Worm (Caenorhabditis elegans) whole organism, L4 larva: ENCODE results near the gene Y62H9A.1.

ENCODE experiments used
- F49E8.2 ChIP-seq: sonication (generic microtip); optimal IDR thresholded peaks from 2 replicates; lab custom pipeline; 2016; ENCODE audit warnings: missing compliant biosample characterization, mild to moderate bottlenecking, missing genetic modification characterization, borderline replicate concordance
- Y105C5A.15 ChIP-seq: fragments of 200-800 bp; sonication (Bioruptor generic); IDR thresholded peaks from 2 replicates; pipeline ENCODE4 v1.3.6; 2022; ENCODE audit warnings: missing genetic modification characterization, missing compliant biosample characterization
- ceh-44 ChIP-seq: fragments of 200-800 bp; sonication (Bioruptor generic); IDR thresholded peaks from 2 replicates; pipeline ENCODE4 v1.3.6; 2022; ENCODE audit warnings: missing genetic modification reagents, missing genetic modification characterization, missing compliant biosample characterization
- ctbp-1 ChIP-seq: fragments of 200-800 bp; sonication (Bioruptor generic); IDR thresholded peaks from 2 replicates; pipeline ENCODE4 v1.3.6; 2022; ENCODE audit warnings: missing genetic modification reagents, missing genetic modification characterization, missing compliant biosample characterization
- mxl-3 ChIP-seq: fragments of 200-800 bp; sonication (Bioruptor generic); optimal IDR thresholded peaks from 2 replicates; lab custom pipeline; 2018; ENCODE audit warnings: mild to moderate bottlenecking, missing genetic modification characterization, missing compliant biosample characterization
- set-16 ChIP-seq: fragments of 200-800 bp; sonication (Bioruptor generic); IDR thresholded peaks from 2 replicates; pipeline ENCODE4 v1.3.6; 2022; ENCODE audit warnings: missing genetic modification reagents, missing genetic modification characterization, missing compliant biosample characterization

- TF ChIP-seq Y105C5A.15 (GFP tag; lab: Robert Waterston, UW) = no peak
- TF ChIP-seq set-16 (GFP tag; lab: Robert Waterston, UW) = no peak
- no peak for TF ChIP-seq F49E8.2
- no peak for TF ChIP-seq ceh-44 (GFP tag; lab: Robert Waterston, UW)
- TF ChIP-seq ctbp-1 (GFP tag; lab: Robert Waterston, UW) = no peak
- TF ChIP-seq mxl-3 (GFP tag; lab: Kevin White, UChicago) = no peak
Observed at ce11 chrX:11917994-11918393, 42.7 kb downstream of the Y62H9A.1 start, which contains the start of gene Y62H9A.16.
